Worm (Caenorhabditis elegans) whole organism, early embryonic: ENCODE data around the gene nuc-1.
A peak's percentile ranks its signal among the peaks of the same experiment; 100 is the strongest.

ENCODE experiments used
- B0310.2 ChIP-seq: sonication (generic microtip); optimal IDR thresholded peaks from 2 replicates; lab custom pipeline; 2016; ENCODE audit warnings: mild to moderate bottlenecking, missing genetic modification characterization, missing compliant biosample characterization
- F13C5.2 ChIP-seq: sonication (generic microtip); optimal IDR thresholded peaks from 2 replicates; lab custom pipeline; 2017; ENCODE audit warnings: mild to moderate bottlenecking, missing genetic modification characterization, inconsistent platforms, missing compliant biosample characterization
- aly-1 ChIP-seq: sonication (generic microtip); optimal IDR thresholded peaks from 2 replicates; lab custom pipeline; 2016; ENCODE audit warnings: missing genetic modification characterization, missing compliant biosample characterization
- ama-1 ChIP-seq: fragments of 150-350 bp; optimal IDR thresholded peaks from 2 replicates; lab custom pipeline; 2014
- ceh-13 ChIP-seq: fragments of 200-800 bp; sonication (Bioruptor generic); optimal IDR thresholded peaks from 2 replicates; lab custom pipeline; 2018; ENCODE audit warnings: mild to moderate bottlenecking, missing genetic modification characterization, missing compliant biosample characterization
- ceh-36 ChIP-seq: sonication (generic microtip); optimal IDR thresholded peaks from 2 replicates; lab custom pipeline; 2016; ENCODE audit warnings: missing genetic modification characterization, inconsistent platforms, missing compliant biosample characterization
- ets-7 ChIP-seq: sonication (generic microtip); optimal IDR thresholded peaks from 2 replicates; lab custom pipeline; 2016; ENCODE audit warnings: missing genotype, missing genetic modification characterization, missing compliant biosample characterization
- flt-1 ChIP-seq: fragments of 200-800 bp; sonication (Bioruptor generic); IDR thresholded peaks from 2 replicates; pipeline ENCODE4 v1.3.6; 2022; ENCODE audit warnings: missing genetic modification characterization, missing compliant biosample characterization
- hmbx-1 ChIP-seq: sonication (generic microtip); optimal IDR thresholded peaks from 2 replicates; lab custom pipeline; 2016; ENCODE audit warnings: mild to moderate bottlenecking, missing genetic modification characterization, missing compliant biosample characterization
- hmg-4 ChIP-seq: fragments of 200-800 bp; sonication (Bioruptor generic); optimal IDR thresholded peaks from 2 replicates; lab custom pipeline; 2018; ENCODE audit warnings: mild to moderate bottlenecking, missing genetic modification characterization, missing compliant biosample characterization
- hnd-1 ChIP-seq: sonication (generic microtip); optimal IDR thresholded peaks from 2 replicates; lab custom pipeline; 2016; ENCODE audit warnings: missing genetic modification characterization, missing compliant biosample characterization
- pes-1 ChIP-seq: fragments of 200-800 bp; sonication (Bioruptor generic); IDR thresholded peaks from 2 replicates; pipeline ENCODE4 v1.3.6; 2022; ENCODE audit warnings: missing genetic modification reagents, missing genetic modification characterization, missing compliant biosample characterization
- scrt-1 ChIP-seq: fragments of 200-800 bp; sonication (Bioruptor generic); IDR thresholded peaks from 2 replicates; pipeline ENCODE4 v1.3.6; 2022; ENCODE audit warnings: missing genetic modification characterization, missing compliant biosample characterization
- sea-1 ChIP-seq: fragments of 200-800 bp; sonication (Bioruptor generic); conservative IDR thresholded peaks from 2 replicates; pipeline ENCODE4 v1.3.6; 2022; ENCODE audit warnings: missing genetic modification characterization, missing compliant biosample characterization
- tbx-11 ChIP-seq: fragments of 200-800 bp; sonication (Bioruptor generic); IDR thresholded peaks from 2 replicates; pipeline ENCODE4 v1.3.6; 2022; ENCODE audit warnings: missing genetic modification characterization, missing compliant biosample characterization
- tbx-37 ChIP-seq: fragments of 200-800 bp; sonication (Bioruptor generic); conservative IDR thresholded peaks from 2 replicates; pipeline ENCODE4 v1.3.6; 2022; ENCODE audit warnings: missing genetic modification reagents, missing genetic modification characterization, missing compliant biosample characterization
- tra-4 ChIP-seq: sonication (generic microtip); optimal IDR thresholded peaks from 2 replicates; lab custom pipeline; 2017; ENCODE audit warnings: missing genetic modification characterization, missing compliant biosample characterization

Gene nuc-1

DNA sequence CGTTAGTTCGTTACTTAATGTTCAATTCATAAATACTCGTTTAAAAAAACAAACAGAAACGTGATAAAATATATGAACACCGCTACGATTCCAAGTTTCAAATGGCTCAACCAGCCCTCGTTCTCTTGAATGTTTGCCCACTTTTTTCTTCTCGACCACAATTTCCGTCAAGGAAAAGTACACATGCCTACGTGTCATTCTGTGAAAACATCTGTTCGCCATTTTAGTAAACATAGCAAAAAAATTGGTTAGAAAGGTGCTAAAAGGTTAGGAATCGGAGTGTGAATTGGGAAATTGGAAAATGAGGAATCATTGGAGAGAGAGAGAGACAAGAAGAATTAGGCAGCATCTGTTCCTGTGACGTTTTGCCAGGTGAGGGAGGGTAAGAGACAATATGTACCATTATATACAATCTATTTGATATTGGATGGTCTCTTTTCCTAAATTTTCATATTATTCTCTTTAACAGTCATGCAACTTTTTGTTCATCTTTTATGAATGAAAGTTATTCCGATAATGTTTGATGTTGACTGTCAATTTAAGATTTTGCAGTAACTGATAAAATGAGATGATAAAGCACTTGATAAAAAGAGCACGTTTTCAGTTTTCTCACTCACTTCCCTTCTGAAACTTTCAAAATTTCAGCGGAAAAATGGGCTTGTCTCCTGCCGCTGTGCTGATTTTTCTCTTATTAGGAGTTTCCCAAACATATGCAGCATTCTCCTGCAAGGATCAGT lies at the start of gene nuc-1:
nuc-1 (plus strand) TSS at position 612 of the 737 bp plus-strand sequence.
- no peak for TF ChIP-seq tbx-11 (GFP tag; lab: Robert Waterston, UW)
- TF ChIP-seq hnd-1 (tag; lab: Kevin White, UChicago): no peak
- TF ChIP-seq ceh-36 (tag; lab: Kevin White, UChicago): no peak
- no peak for TF ChIP-seq aly-1 (tag; lab: Kevin White, UChicago)
- TF ChIP-seq hmbx-1 (tag; lab: Kevin White, UChicago): no peak
- no peak for TF ChIP-seq B0310.2

DNA sequence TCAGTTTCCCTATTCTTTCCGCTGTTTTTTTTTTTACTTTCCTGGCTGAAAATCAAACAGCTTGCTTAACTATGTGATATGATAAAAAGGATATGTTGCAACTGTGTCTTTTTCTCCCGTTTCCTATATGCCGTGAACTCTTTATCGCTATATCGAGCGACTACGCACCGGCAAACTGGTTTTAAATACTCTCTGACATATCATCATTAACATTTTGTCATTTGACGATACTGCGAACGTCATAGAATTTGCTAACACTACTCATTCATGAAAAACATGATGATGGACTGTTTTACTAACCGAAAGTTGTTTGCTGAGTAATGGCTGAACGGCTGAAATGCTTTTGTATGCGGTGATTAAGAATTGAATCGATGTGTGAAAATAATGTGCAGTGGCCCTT lies 48.3 kb upstream of the nuc-1 start:
- no peak for TF ChIP-seq ceh-36 (tag; lab: Kevin White, UChicago)
- no peak for TF ChIP-seq B0310.2
- no peak for TF ChIP-seq tra-4
- no peak for TF ChIP-seq ceh-13 (GFP tag; lab: Kevin White, UChicago)
- no peak for TF ChIP-seq hnd-1 (tag; lab: Kevin White, UChicago)
- no peak for TF ChIP-seq ama-1 (lab: Kevin White, UChicago)

DNA sequence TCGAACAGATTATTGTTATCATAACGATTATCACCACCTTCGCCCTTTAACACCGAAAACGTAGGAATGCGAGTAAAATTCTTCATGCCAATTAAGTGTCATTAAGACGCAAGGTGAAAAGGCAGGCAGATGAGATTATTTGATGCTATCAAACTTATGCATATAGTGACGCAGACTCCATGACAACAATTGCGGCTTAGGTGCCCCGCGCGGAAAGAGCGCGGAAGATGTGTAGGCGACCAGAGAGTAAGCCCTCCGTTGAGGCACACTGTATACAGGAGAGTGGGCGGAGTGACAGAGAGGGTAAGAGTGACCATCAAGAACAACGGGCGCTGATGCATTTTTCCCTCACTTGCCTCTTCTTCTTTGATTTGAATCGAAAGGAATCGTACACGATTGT lies 45.0 kb upstream of the nuc-1 start:
- peak; percentile 46 for TF ChIP-seq B0310.2
- TF ChIP-seq hmg-4 (GFP tag; lab: Kevin White, UChicago): no peak
- no peak for TF ChIP-seq hnd-1 (tag; lab: Kevin White, UChicago)

DNA sequence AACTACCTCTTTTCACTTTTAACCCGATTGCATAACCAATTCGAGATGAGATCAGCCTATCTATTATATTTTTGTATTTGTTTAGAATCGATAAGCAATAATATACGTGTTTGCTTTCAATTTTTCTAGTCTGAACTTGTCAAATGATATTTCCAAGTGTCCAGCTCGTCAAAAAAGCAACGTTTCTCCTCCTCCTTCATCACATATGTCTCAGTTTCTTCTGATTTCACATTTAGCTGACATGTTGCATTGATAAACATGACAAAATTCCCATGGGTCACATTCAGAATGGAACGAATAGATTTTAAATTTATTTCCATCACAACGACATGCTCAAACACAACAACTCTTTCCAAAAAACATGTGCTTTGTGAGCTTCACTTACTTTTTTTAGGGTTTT lies 40.4 kb upstream of the nuc-1 start:
- no peak for TF ChIP-seq hmbx-1 (tag; lab: Kevin White, UChicago)

DNA sequence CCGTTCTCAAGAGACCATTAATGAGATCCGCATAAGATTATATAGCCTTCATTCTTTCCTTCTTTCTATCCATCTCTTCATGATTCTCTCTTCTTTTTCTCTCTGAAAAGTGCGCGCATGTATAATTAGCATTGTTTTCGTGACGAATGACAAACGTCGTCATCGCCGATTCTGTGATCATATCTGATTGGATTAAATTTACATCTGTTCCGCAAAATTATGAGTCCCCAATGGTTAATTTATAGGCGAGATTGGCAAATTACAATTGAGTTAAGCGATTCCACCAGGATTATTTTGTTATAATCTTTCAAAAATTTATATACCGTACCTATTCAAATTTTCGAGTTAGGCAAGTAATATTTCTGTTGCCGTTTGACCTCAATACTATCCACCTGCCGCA lies 35.5 kb upstream of the nuc-1 start:
- TF ChIP-seq pes-1 (no peak), F13C5.2 (no peak), hmg-4 (GFP tag; lab: Kevin White, UChicago) (no peak), tbx-11 (GFP tag; lab: Robert Waterston, UW) (no peak), ceh-13 (GFP tag; lab: Kevin White, UChicago) (no peak), tbx-37 (GFP tag; lab: Robert Waterston, UW) (no peak), ama-1 (lab: Kevin White, UChicago) (no peak), aly-1 (tag; lab: Kevin White, UChicago) (no peak), hnd-1 (tag; lab: Kevin White, UChicago) (no peak), B0310.2 (no peak), flt-1 (GFP tag; lab: Robert Waterston, UW) (no peak), scrt-1 (GFP tag; lab: Robert Waterston, UW) (no peak)

DNA sequence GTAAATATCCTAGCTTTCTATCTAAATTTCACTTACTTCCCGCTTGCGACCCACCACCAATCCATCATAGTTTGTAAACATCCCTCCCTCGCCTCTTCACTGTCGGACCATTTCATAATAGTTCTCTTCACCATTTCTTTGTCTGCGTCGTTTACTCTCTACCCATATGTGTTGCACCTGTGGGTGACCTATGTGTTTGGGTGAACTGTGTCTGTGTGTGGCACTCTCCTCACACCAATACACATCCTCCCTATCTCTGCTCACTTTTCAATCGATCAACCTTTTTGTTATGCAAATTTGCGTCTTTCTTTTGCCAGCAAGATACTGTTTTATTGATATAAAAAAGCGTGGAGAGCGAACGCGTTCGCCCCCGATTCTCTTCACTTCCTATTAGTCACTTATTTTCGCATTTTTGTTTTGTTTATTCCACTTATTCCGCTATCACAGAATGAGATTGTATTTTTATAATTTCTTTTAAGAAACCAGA lies 34.8 kb upstream of the nuc-1 start:
- TF ChIP-seq hmg-4 (GFP tag; lab: Kevin White, UChicago) (peak; percentile 4), flt-1 (GFP tag; lab: Robert Waterston, UW) (no peak), F13C5.2 (no peak), scrt-1 (GFP tag; lab: Robert Waterston, UW) (peak; percentile 44; the same call in 1 of the 2 replicates)

DNA sequence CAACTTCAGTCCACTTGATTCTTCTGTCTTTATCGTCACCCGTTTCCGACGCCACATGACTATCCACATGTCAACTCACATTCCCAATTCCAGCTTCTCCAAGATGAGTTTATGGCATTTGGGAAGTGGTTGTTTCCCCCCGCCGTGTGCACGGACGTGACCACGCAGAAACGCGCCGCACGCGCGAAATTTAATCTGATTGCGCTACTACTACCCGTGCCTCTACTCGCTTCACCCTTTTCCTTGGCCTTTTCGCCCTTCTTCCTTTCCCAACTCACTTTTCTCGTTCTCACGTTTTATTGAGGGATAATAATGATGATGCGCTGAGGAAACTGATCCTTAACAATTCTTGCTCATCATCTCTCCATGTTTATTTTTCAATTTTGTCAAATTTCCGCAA lies 33.4 kb upstream of the nuc-1 start:
- no peak for TF ChIP-seq B0310.2
- no peak for TF ChIP-seq hmbx-1 (tag; lab: Kevin White, UChicago)
- TF ChIP-seq tbx-11 (GFP tag; lab: Robert Waterston, UW): no peak
- no peak for TF ChIP-seq aly-1 (tag; lab: Kevin White, UChicago)
- no peak for TF ChIP-seq ets-7 (tag; lab: Kevin White, UChicago)
- no peak for TF ChIP-seq tra-4
- TF ChIP-seq scrt-1 (GFP tag; lab: Robert Waterston, UW): no peak
- TF ChIP-seq sea-1: no peak
- TF ChIP-seq ceh-36 (tag; lab: Kevin White, UChicago): no peak
- no peak for TF ChIP-seq ama-1 (lab: Kevin White, UChicago)
- TF ChIP-seq tbx-37 (GFP tag; lab: Robert Waterston, UW): no peak
- no peak for TF ChIP-seq ceh-13 (GFP tag; lab: Kevin White, UChicago)
- TF ChIP-seq hnd-1 (tag; lab: Kevin White, UChicago): no peak
- TF ChIP-seq flt-1 (GFP tag; lab: Robert Waterston, UW): no peak
- TF ChIP-seq F13C5.2: no peak

DNA sequence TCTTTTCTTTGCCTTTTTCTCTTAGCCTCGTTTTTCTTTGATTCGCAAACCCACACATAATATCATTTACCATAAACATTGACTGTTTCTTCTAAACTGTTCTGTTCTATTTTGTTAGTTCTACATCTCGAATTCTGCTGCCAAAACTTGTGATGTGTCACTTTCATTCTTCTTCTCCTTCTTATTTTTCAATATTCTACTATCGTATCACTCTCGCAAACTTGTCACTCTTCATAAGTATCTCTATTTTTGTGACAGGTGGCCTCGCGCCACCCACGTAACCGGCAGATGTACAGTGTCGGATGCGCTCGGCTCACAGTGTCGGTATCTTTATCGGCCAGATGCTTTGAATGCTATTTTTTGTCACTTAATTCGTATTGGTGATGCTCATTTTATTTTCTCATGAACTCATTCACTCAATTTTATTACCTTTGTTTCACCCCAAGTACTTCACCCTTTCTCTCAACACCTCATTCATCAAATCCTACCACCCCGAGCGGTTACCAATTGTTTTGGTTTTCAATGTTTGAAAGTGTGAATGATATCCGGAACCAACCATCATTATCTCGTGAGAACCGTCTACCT lies 31.2 kb upstream of the nuc-1 start:
- TF ChIP-seq ceh-13 (GFP tag; lab: Kevin White, UChicago) (no peak), pes-1 (no peak), tra-4 (no peak)

DNA sequence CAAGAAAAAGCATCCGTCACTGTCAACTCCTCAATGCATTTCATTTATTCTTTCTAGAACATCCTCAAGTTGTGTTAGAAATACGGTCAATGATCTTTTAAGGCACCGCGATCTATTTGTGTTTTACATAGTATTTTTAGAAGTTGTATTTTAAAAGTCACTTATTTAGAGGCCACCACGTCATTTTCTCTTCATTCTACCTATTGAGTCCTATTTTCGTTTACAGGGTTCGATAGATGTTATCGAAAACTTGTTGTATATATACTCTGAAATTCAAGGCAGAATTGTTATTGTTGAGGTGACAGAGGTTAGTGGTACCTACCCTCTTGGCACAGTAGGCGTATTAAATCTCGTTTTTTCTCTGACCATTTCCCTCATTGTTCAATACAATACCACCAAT lies 30.2 kb upstream of the nuc-1 start:
- TF ChIP-seq tbx-37 (GFP tag; lab: Robert Waterston, UW): no peak
- no peak for TF ChIP-seq F13C5.2
- TF ChIP-seq sea-1: no peak
- no peak for TF ChIP-seq pes-1
- no peak for TF ChIP-seq aly-1 (tag; lab: Kevin White, UChicago)
- no peak for TF ChIP-seq hmbx-1 (tag; lab: Kevin White, UChicago)
- no peak for TF ChIP-seq ama-1 (lab: Kevin White, UChicago)
- TF ChIP-seq flt-1 (GFP tag; lab: Robert Waterston, UW): no peak
- TF ChIP-seq ceh-13 (GFP tag; lab: Kevin White, UChicago): no peak
- no peak for TF ChIP-seq tra-4
- TF ChIP-seq scrt-1 (GFP tag; lab: Robert Waterston, UW): no peak
- TF ChIP-seq ceh-36 (tag; lab: Kevin White, UChicago): no peak
- no peak for TF ChIP-seq ets-7 (tag; lab: Kevin White, UChicago)
- no peak for TF ChIP-seq B0310.2
- TF ChIP-seq hmg-4 (GFP tag; lab: Kevin White, UChicago): no peak
- TF ChIP-seq hnd-1 (tag; lab: Kevin White, UChicago): no peak
- no peak for TF ChIP-seq tbx-11 (GFP tag; lab: Robert Waterston, UW)
